Worm (Caenorhabditis elegans) whole organism, L2 larva: ENCODE data around the gene pqn-67.

Experiments used
- ama-1 ChIP-seq: fragments of 150-350 bp; optimal IDR thresholded peaks from 2 replicates; lab custom pipeline; 2018; ENCODE audit warnings: inconsistent platforms
- elt-3 ChIP-seq: sonication (generic microtip); optimal IDR thresholded peaks from 2 replicates; lab custom pipeline; 2017; ENCODE audit warnings: missing biosample characterization, missing genetic modification characterization
- nhr-11 ChIP-seq: fragments of 150-350 bp; optimal IDR thresholded peaks from 2 replicates; lab custom pipeline; 2014; ENCODE audit warnings: missing biosample characterization, missing genetic modification characterization
- sma-9 ChIP-seq, 2 experiments: fragments of 150-350 bp in 1 of 2; sonication (generic microtip) in 1 of 2; optimal IDR thresholded peaks; 2 replicates each; lab custom pipeline; 2014 to 2016; ENCODE audit warnings: missing genetic modification characterization in 2 of 2, mild to moderate bottlenecking in 1 of 2, missing biosample characterization in 1 of 2, missing compliant biosample characterization in 1 of 2, missing genetic modification reagents in 1 of 2, moderate library complexity in 1 of 2

ce11 chrV:12944775-12945174 is 20.5 kb downstream of the pqn-67 start, which contains the start of gene grl-2:
- no peak for TF ChIP-seq ama-1
- TF ChIP-seq elt-3 (tag; lab: Kevin White, UChicago): no peak
- TF ChIP-seq nhr-11 (tag; lab: Kevin White, UChicago): no peak
- no peak for TF ChIP-seq sma-9 (GFP tag; optimal IDR thresholded peaks at IDR 0.05; lab: Kevin White, UChicago)
- no peak for TF ChIP-seq sma-9 (tag; optimal IDR thresholded peaks at IDR 0.05; lab: Kevin White, UChicago)
